Worm (Caenorhabditis elegans) whole organism, early embryonic: Measurements from ENCODE around the gene T27E4.5.

ENCODE experiments used
- B0310.2 ChIP-seq: sonication (generic microtip); optimal IDR thresholded peaks from 2 replicates; lab custom pipeline; 2016; ENCODE audit warnings: mild to moderate bottlenecking, missing genetic modification characterization, missing compliant biosample characterization
- ama-1 ChIP-seq: fragments of 150-350 bp; optimal IDR thresholded peaks from 2 replicates; lab custom pipeline; 2014
- hnd-1 ChIP-seq: sonication (generic microtip); optimal IDR thresholded peaks from 2 replicates; lab custom pipeline; 2016; ENCODE audit warnings: missing genetic modification characterization, missing compliant biosample characterization
- tbx-37 ChIP-seq: fragments of 200-800 bp; sonication (Bioruptor generic); conservative IDR thresholded peaks from 2 replicates; pipeline ENCODE4 v1.3.6; 2022; ENCODE audit warnings: missing genetic modification reagents, missing genetic modification characterization, missing compliant biosample characterization

DNA sequence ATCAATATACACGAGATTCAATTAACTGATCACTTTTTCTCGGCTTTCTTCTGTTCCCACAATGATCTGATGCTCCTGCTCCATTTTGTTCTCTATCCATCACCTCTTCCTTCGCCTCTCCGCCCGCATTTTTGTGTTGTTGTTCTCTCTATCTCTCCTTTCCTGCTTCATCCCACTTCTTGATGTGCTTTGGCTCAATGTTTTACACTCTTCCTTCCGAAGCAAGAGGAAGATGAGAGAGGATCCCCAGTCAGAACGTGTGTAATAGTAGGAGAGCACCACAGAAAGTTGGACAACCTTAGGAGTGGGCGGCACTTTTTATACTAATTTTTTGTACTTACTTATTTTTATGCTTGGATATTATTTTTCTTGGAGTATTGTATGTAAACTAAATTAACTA is 42.4 kb upstream of the T27E4.5 start:
- no peak for TF ChIP-seq ama-1 (lab: Kevin White, UChicago)
- TF ChIP-seq hnd-1 (tag; lab: Kevin White, UChicago), result no peak
- TF ChIP-seq tbx-37 (GFP tag; lab: Robert Waterston, UW), result no peak
- TF ChIP-seq B0310.2, result no peak
